Fruit fly (Drosophila melanogaster) whole organism, adult: Measurements from ENCODE around the gene CG17110.

ENCODE experiments used
- CG11617 ChIP-seq: fragments of 200-800 bp; sonication (Bioruptor generic); optimal IDR thresholded peaks from 2 replicates; lab custom pipeline; 2017; ENCODE audit warnings: mild to moderate bottlenecking, missing biosample characterization, missing genetic modification reagents, missing genetic modification characterization
- CG14711 ChIP-seq: fragments of 200-800 bp; sonication (Bioruptor generic); optimal IDR thresholded peaks from 2 replicates; lab custom pipeline; 2018; ENCODE audit warnings: missing biosample characterization, mild to moderate bottlenecking, missing genetic modification characterization, moderate library complexity
- CG7045 ChIP-seq: fragments of 200-800 bp; sonication (Bioruptor generic); optimal IDR thresholded peaks from 2 replicates; lab custom pipeline; 2017; ENCODE audit warnings: missing biosample characterization, mild to moderate bottlenecking, missing genetic modification characterization
- CG7101 ChIP-seq: fragments of 200-800 bp; sonication (Bioruptor generic); optimal IDR thresholded peaks from 2 replicates; lab custom pipeline; 2018; ENCODE audit warnings: missing biosample characterization, mild to moderate bottlenecking, missing genetic modification characterization, moderate library complexity
- Mnt ChIP-seq: fragments of 200-800 bp; sonication (Bioruptor generic); optimal IDR thresholded peaks from 2 replicates; lab custom pipeline; 2016; ENCODE audit warnings: missing biosample characterization, mild to moderate bottlenecking, missing genetic modification characterization
- bab1 ChIP-seq: fragments of 200-800 bp; sonication (Bioruptor generic); optimal IDR thresholded peaks from 3 replicates; lab custom pipeline; 2019; ENCODE audit warnings: missing biosample characterization, mild to moderate bottlenecking, missing genetic modification characterization, moderate library complexity
- cic ChIP-seq: fragments of 200-800 bp; sonication (Bioruptor generic); optimal IDR thresholded peaks from 2 replicates; lab custom pipeline; 2017; ENCODE audit warnings: missing biosample characterization, mild to moderate bottlenecking, missing genetic modification characterization, moderate library complexity
- cnc ChIP-seq, 2 experiments: fragments of >200 bp; optimal IDR thresholded peaks; 2 replicates each; lab custom pipeline; 2017
- kay ChIP-seq: fragments of 200-800 bp; sonication (Bioruptor generic); peaks from one replicate; lab custom pipeline; 2016; ENCODE audit warnings: missing biosample characterization, missing genetic modification characterization, borderline replicate concordance
- pad ChIP-seq: fragments of 200-800 bp; sonication (Bioruptor generic); optimal IDR thresholded peaks from 3 replicates; lab custom pipeline; 2017; ENCODE audit warnings: missing biosample characterization, missing genetic modification characterization, mild to moderate bottlenecking, moderate library complexity, missing genetic modification reagents
- tj ChIP-seq: fragments of 200-800 bp; sonication (Bioruptor generic); optimal IDR thresholded peaks from 3 replicates; lab custom pipeline; 2017; ENCODE audit warnings: missing biosample characterization, mild to moderate bottlenecking, missing genetic modification characterization, moderate library complexity
- toe ChIP-seq: fragments of 200-800 bp; sonication (Bioruptor generic); optimal IDR thresholded peaks from 2 replicates; lab custom pipeline; 2016; ENCODE audit warnings: missing biosample characterization, missing genetic modification characterization

dm6 chr3R:23081265-23081664, 10.3 kb upstream of the CG17110 start:
- TF ChIP-seq bab1 (GFP tag; lab: Kevin White, UChicago): no peak
- TF ChIP-seq cnc (optimal IDR thresholded peaks at IDR 0.05; lab: Kevin White, UChicago): no peak
- TF ChIP-seq Mnt: no peak
- no peak for TF ChIP-seq pad (GFP tag; lab: Kevin White, UChicago)
- TF ChIP-seq CG7045 (GFP tag; lab: Kevin White, UChicago): no peak
- TF ChIP-seq CG7101 (tag; lab: Kevin White, UChicago): no peak
- TF ChIP-seq cic (GFP tag; lab: Kevin White, UChicago): no peak
- no peak for TF ChIP-seq CG11617 (GFP tag; lab: Kevin White, UChicago)
- no peak for TF ChIP-seq kay (GFP tag; lab: Kevin White, UChicago)
- no peak for TF ChIP-seq CG14711 (tag; lab: Kevin White, UChicago)
- no peak for TF ChIP-seq tj (GFP tag; lab: Kevin White, UChicago)
- no peak for TF ChIP-seq toe (GFP tag; lab: Kevin White, UChicago)
